Worm (Caenorhabditis elegans) whole organism, midembryonic: Measurements from ENCODE around the gene Y53F4B.27.

Experiments
- T22C8.4 ChIP-seq: fragments of 200-800 bp; sonication (Bioruptor generic); IDR thresholded peaks from 2 replicates; pipeline ENCODE4 v1.3.6; 2022; ENCODE audit warnings: missing genetic modification characterization, missing compliant biosample characterization
- cog-1 ChIP-seq: sonication (generic microtip); optimal IDR thresholded peaks from 2 replicates; lab custom pipeline; 2016; ENCODE audit warnings: missing genetic modification characterization, missing compliant biosample characterization
- flt-1 ChIP-seq: fragments of 200-800 bp; sonication (Bioruptor generic); IDR thresholded peaks from 2 replicates; pipeline ENCODE4 v1.3.6; 2022; ENCODE audit warnings: missing genetic modification characterization, missing compliant biosample characterization
- klf-2 ChIP-seq: fragments of 200-800 bp; sonication (Bioruptor generic); conservative IDR thresholded peaks from 2 replicates; pipeline ENCODE4 v1.3.6; 2022; ENCODE audit warnings: missing genetic modification reagents, missing genetic modification characterization, missing compliant biosample characterization
- med-1 ChIP-seq: sonication (generic microtip); optimal IDR thresholded peaks from 2 replicates; lab custom pipeline; 2017; ENCODE audit warnings: missing genetic modification characterization, mild to moderate bottlenecking, missing compliant biosample characterization, antibody characterized with exemption, missing genetic modification reagents; ENCODE audit not compliant: insufficient read depth
- ref-1 ChIP-seq: fragments of 200-800 bp; sonication (Bioruptor generic); conservative IDR thresholded peaks from 2 replicates; pipeline ENCODE4 v1.3.6; 2022; ENCODE audit warnings: missing genetic modification reagents, missing genetic modification characterization, missing compliant biosample characterization
- tab-1 ChIP-seq: fragments of 200-800 bp; sonication (Bioruptor generic); IDR thresholded peaks from 2 replicates; pipeline ENCODE4 v1.3.6; 2022; ENCODE audit warnings: missing genetic modification characterization, missing compliant biosample characterization
- ztf-23 ChIP-seq: fragments of 200-800 bp; sonication (Bioruptor generic); IDR thresholded peaks from 2 replicates; pipeline ENCODE4 v1.3.6; 2022; ENCODE audit warnings: missing genetic modification reagents, missing genetic modification characterization, missing compliant biosample characterization
- ztf-29 ChIP-seq: fragments of 200-800 bp; sonication (Bioruptor generic); IDR thresholded peaks from 2 replicates; pipeline ENCODE4 v1.3.6; 2022; ENCODE audit warnings: missing genetic modification reagents, missing genetic modification characterization, missing compliant biosample characterization

Gene Y53F4B.27

DNA sequence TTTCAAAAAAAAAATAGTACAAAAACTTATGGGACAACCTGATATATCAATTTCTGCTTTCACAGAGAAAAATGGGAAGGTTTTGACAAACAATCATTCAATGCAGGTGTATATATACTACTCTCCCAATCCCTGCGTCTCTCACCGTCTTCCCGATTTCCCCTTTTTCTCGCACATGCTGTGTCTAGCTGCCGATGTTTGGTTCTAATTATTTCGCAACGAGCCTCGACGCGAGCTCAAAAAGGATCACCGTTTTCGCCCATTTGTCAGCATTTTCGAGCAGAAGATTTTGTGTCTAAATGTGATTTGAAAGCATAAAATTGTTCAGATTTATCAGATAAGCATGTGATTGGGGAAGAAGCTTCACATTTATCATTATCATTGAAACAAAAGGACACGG, 27.5 kb downstream of the Y53F4B.27 start:
- TF ChIP-seq klf-2 (GFP tag; lab: Robert Waterston, UW) (no peak), ztf-23 (GFP tag; lab: Robert Waterston, UW) (no peak), T22C8.4 (GFP tag; lab: Robert Waterston, UW) (no peak), ref-1 (GFP tag; lab: Robert Waterston, UW) (no peak), tab-1 (GFP tag; lab: Robert Waterston, UW) (no peak), cog-1 (tag; lab: Kevin White, UChicago) (no peak), ztf-29 (no peak), flt-1 (no peak), med-1 (GFP tag; lab: Kevin White, UChicago) (no peak)

DNA sequence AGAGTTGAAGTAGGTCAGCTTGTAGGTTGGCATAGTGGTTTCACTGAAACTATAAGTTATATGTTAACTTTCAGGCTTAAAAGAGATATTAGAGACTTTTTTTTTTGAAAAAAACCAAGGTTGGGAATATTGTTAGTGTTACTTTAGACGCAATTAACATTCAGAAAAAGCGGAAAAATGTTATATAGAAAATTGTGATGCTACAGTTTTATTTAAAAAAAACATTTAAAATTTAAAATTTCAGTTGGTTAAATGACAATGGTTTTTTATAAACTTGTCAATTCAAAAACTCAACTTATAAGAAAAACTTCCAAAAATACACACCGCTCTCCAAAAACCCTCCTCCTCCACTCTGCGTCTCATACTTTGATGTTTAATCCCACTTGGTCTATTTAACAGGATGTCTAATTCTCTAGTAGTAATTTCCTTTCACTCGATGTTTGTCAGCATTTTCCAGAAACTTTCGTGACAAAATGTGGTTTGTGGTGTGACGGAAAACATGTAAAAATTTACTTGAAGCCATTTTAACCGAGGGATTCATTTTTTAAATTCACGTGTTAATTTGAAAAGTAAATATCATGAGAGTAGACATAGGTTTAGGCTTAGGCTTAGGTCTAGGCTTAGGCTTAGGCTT, 29.3 kb downstream of the Y53F4B.27 start, which contains the start of gene gst-31:
TSS of gene gst-31 (minus strand) at position 51 of the 634 bp plus-strand sequence.
- no peak for TF ChIP-seq T22C8.4 (GFP tag; lab: Robert Waterston, UW)
- no peak for TF ChIP-seq med-1 (GFP tag; lab: Kevin White, UChicago)
- TF ChIP-seq tab-1 (GFP tag; lab: Robert Waterston, UW), result no peak

DNA sequence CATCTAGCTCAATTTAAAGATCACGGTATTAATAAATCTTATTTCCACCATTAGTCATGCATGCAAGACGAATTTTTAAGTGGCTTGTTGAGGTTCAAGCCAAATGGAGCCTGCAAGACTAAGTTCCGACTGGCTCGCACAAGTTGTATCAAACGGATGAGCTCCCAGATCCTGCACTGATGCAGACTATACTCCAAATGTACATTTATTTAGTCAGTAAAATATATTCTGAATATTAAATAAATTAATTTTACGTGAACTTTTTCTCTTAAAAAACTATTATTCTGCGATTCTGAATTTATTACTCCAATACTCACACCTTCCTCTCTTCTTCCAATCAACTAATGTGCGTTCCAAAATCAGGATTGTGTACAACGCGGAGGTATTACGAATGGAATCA, 29.9 kb downstream of the Y53F4B.27 start, which contains the start of gene Y53F4B.36:
TSS of gene Y53F4B.36 (plus strand) at position 301 of the 400 bp plus-strand sequence.
- TF ChIP-seq ztf-23 (GFP tag; lab: Robert Waterston, UW) (no peak), med-1 (GFP tag; lab: Kevin White, UChicago) (no peak), T22C8.4 (GFP tag; lab: Robert Waterston, UW) (no peak), klf-2 (GFP tag; lab: Robert Waterston, UW) (no peak)

DNA sequence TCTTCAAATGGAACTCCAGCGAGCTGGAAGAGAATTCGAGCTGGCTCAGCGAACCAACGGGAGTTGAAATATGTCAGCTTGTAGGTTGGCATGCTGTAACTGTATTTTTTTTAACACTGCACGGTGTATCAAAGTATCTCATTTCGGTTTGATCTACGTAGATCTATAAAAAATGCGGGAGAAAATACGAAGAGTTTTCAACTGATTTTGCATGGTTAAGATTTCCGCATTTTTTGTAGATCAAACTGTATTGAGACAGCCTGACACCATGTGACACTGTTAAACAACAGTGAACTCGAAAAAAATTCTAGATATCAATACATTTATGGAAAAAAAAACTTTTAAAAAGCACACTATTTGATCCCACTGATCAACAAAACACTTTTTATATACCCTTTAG, 32.8 kb downstream of the Y53F4B.27 start, which contains the start of gene gst-32:
TSS of gene gst-32 (minus strand) at position 101 of the 400 bp plus-strand sequence.
- TF ChIP-seq klf-2 (GFP tag; lab: Robert Waterston, UW) (no peak), ztf-23 (GFP tag; lab: Robert Waterston, UW) (no peak), tab-1 (GFP tag; lab: Robert Waterston, UW) (no peak), ztf-29 (no peak), med-1 (GFP tag; lab: Kevin White, UChicago) (no peak)

DNA sequence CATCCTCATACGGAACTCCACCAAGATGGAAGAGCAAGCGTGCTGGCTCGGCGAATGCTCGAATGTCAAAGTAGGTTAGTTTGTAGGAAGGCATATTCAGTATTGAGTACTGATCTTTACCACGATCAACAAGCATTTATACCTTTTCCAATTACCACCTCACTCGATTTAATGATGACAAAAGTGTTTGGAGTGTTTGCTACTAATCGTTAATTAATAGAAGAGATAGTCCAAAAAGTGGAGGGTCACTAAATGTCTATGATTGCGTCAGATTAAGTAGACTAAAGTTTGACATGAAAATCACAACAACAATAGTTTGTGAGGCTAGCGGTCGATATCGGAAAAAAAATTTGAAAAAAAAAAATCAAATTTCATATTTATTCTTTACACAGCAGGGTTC, 37.4 kb downstream of the Y53F4B.27 start, which contains the start of gene gst-34:
TSS of gene gst-34 (minus strand) at position 101 of the 400 bp plus-strand sequence.
- no peak for TF ChIP-seq med-1 (GFP tag; lab: Kevin White, UChicago)
- no peak for TF ChIP-seq T22C8.4 (GFP tag; lab: Robert Waterston, UW)
- TF ChIP-seq ztf-29, result no peak
- TF ChIP-seq ref-1 (GFP tag; lab: Robert Waterston, UW), result no peak
- TF ChIP-seq cog-1 (tag; lab: Kevin White, UChicago), result no peak
- TF ChIP-seq ztf-23 (GFP tag; lab: Robert Waterston, UW), result no peak
- TF ChIP-seq klf-2 (GFP tag; lab: Robert Waterston, UW), result no peak
- TF ChIP-seq tab-1 (GFP tag; lab: Robert Waterston, UW), result no peak
- TF ChIP-seq flt-1, result no peak

DNA sequence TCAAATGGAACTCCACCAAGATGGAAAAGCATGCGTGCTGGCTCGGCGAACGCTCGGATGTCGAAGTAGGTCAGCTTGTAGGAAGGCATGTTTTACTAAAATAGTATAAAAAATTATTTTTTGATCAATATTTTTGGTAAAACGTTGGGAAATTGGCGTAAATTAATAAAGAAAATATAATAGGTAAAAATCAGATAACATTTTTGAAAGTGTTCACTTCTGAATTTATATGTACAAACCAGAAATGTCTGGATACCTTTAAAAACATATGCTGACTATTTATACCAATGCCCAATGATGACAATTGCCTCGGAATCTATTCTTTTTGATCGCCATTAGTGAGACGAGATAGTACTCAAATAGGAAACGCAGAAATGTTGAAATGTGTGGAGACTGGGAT, 39.6 kb downstream of the Y53F4B.27 start, which contains the start of gene gst-35:
TSS of gene gst-35 (minus strand) at position 101 of the 400 bp plus-strand sequence.
- TF ChIP-seq T22C8.4 (GFP tag; lab: Robert Waterston, UW) (no peak), cog-1 (tag; lab: Kevin White, UChicago) (no peak), ref-1 (GFP tag; lab: Robert Waterston, UW) (no peak), flt-1 (no peak), klf-2 (GFP tag; lab: Robert Waterston, UW) (no peak), ztf-29 (no peak), tab-1 (GFP tag; lab: Robert Waterston, UW) (no peak), ztf-23 (GFP tag; lab: Robert Waterston, UW) (no peak), med-1 (GFP tag; lab: Kevin White, UChicago) (no peak)

DNA sequence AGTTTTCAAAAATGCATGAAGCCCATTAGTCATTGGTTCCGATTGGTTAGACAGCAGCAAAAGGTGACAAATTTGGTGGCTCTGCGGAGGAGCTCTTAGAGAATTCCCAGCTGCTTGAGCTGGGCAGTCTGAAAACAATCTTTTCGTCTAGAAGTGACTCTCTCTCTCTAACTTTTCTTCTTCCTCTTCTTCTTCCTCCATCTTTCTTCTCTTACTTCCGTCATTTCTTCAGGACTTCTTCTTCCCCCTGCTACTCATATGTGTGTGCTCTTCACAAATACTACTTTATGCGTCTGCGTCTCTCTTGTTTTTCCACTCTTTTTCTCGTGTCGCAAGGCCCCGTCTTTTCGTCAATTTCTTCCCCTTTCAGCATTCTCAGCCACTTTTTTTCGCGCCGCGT, 44.3 kb downstream of the Y53F4B.27 start:
- TF ChIP-seq ref-1 (GFP tag; lab: Robert Waterston, UW) (no peak), klf-2 (GFP tag; lab: Robert Waterston, UW) (no peak), ztf-23 (GFP tag; lab: Robert Waterston, UW) (no peak), flt-1 (no peak), med-1 (GFP tag; lab: Kevin White, UChicago) (no peak), T22C8.4 (GFP tag; lab: Robert Waterston, UW) (no peak), tab-1 (GFP tag; lab: Robert Waterston, UW) (no peak), ztf-29 (no peak), cog-1 (tag; lab: Kevin White, UChicago) (no peak)

DNA sequence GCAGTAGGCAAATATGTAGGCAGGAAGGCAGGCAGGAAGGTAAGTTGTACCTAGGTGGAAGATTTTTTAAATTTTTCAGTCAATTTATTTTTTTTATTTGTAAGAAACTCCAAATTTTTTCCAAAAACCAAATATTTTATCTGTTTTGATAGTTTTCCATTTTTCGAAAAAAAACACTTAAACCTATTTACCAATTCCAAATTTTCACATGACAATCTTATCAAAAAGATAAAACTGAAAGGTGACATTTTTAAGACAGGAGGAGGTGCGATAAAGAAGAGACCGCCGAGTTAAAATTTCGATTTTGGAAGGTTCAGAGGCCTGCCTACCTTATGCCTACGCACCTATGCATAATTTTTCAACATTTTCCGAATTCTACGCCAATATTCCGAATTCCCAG, 45.3 kb downstream of the Y53F4B.27 start:
- TF ChIP-seq flt-1, result no peak
- TF ChIP-seq klf-2 (GFP tag; lab: Robert Waterston, UW), result no peak
- no peak for TF ChIP-seq ztf-23 (GFP tag; lab: Robert Waterston, UW)
- no peak for TF ChIP-seq ztf-29
- no peak for TF ChIP-seq tab-1 (GFP tag; lab: Robert Waterston, UW)
- TF ChIP-seq ref-1 (GFP tag; lab: Robert Waterston, UW), result no peak
- no peak for TF ChIP-seq cog-1 (tag; lab: Kevin White, UChicago)
- TF ChIP-seq med-1 (GFP tag; lab: Kevin White, UChicago), result no peak
- TF ChIP-seq T22C8.4 (GFP tag; lab: Robert Waterston, UW), result no peak

DNA sequence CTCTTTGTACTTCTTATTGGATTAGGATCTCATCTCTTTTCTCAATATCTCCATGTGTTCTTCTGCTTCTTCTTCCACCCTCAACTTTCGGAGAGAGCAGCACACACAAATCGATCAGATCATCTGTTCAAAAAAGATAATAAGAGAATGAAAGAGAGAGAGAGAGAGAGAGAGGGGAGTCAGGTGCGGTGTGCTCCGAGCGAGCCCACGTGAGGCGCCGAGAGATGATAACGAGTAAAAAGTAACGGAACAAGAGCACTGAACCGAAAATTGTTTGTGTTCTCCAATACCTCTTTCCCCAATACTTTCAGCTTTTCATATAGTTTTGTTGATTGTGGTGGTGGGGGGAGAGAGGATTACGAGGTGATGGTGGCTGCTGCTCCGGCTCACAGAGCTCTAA, 48.3 kb downstream of the Y53F4B.27 start:
- TF ChIP-seq cog-1 (tag; lab: Kevin White, UChicago) (no peak), med-1 (GFP tag; lab: Kevin White, UChicago) (no peak), ztf-23 (GFP tag; lab: Robert Waterston, UW) (no peak), tab-1 (GFP tag; lab: Robert Waterston, UW) (no peak), ztf-29 (no peak), T22C8.4 (GFP tag; lab: Robert Waterston, UW) (no peak), klf-2 (GFP tag; lab: Robert Waterston, UW) (no peak), ref-1 (GFP tag; lab: Robert Waterston, UW) (no peak), flt-1 (no peak)
